Fruit fly (Drosophila melanogaster) whole organism, pupa: ENCODE results near the gene gish.

Experiments used
- CG10348 ChIP-seq: fragments of 200-800 bp; sonication (Bioruptor generic); IDR thresholded peaks from 2 replicates; pipeline ENCODE4 v1.3.6; 2022; ENCODE audit warnings: missing biosample characterization, missing genetic modification characterization
- CG12605 ChIP-seq: fragments of 200-800 bp; sonication (Bioruptor generic); IDR thresholded peaks from 2 replicates; pipeline ENCODE4 v1.3.6; 2022; ENCODE audit warnings: missing biosample characterization, missing genetic modification characterization
- CG13204 ChIP-seq: fragments of 200-800 bp; sonication (Bioruptor generic); optimal IDR thresholded peaks from 2 replicates; lab custom pipeline; 2018; ENCODE audit warnings: missing biosample characterization, mild to moderate bottlenecking, missing genetic modification characterization, moderate library complexity
- CG14655 ChIP-seq: fragments of 200-800 bp; sonication (Bioruptor generic); optimal IDR thresholded peaks from 3 replicates; lab custom pipeline; 2017; ENCODE audit warnings: mild to moderate bottlenecking, missing biosample characterization, missing genetic modification reagents, missing genetic modification characterization
- CG15710 ChIP-seq: fragments of 200-800 bp; sonication (Bioruptor generic); optimal IDR thresholded peaks from 2 replicates; lab custom pipeline; 2018; ENCODE audit warnings: missing biosample characterization, mild to moderate bottlenecking, missing genetic modification characterization, moderate library complexity
- CG17806 ChIP-seq: fragments of 200-800 bp; sonication (Bioruptor generic); optimal IDR thresholded peaks from 2 replicates; lab custom pipeline; 2018; ENCODE audit warnings: missing biosample characterization, mild to moderate bottlenecking, missing genetic modification characterization, moderate library complexity
- CG32121 ChIP-seq: fragments of 200-800 bp; sonication (Bioruptor generic); IDR thresholded peaks from 2 replicates; pipeline ENCODE4 v1.3.6; 2022; ENCODE audit warnings: missing biosample characterization, missing genetic modification characterization
- CG34367 ChIP-seq: fragments of 200-800 bp; sonication (Bioruptor generic); optimal IDR thresholded peaks from 2 replicates; lab custom pipeline; 2018; ENCODE audit warnings: missing biosample characterization, mild to moderate bottlenecking, missing genetic modification characterization
- CG4496 ChIP-seq: fragments of 200-800 bp; sonication (Bioruptor generic); IDR thresholded peaks from 3 replicates; pipeline ENCODE4 v1.3.6; 2022; ENCODE audit warnings: missing biosample characterization, missing genetic modification characterization
- CG8159 ChIP-seq: fragments of 200-800 bp; sonication (Bioruptor generic); optimal IDR thresholded peaks from 3 replicates; lab custom pipeline; 2018; ENCODE audit warnings: missing biosample characterization, mild to moderate bottlenecking, missing genetic modification characterization, moderate library complexity
- CG8301 ChIP-seq: fragments of 200-800 bp; sonication (Bioruptor generic); optimal IDR thresholded peaks from 2 replicates; lab custom pipeline; 2018; ENCODE audit warnings: missing biosample characterization, mild to moderate bottlenecking, missing genetic modification characterization
- CG9948 ChIP-seq: fragments of 200-800 bp; sonication (Bioruptor generic); optimal IDR thresholded peaks from 2 replicates; lab custom pipeline; 2018; ENCODE audit warnings: missing biosample characterization, mild to moderate bottlenecking, missing genetic modification characterization, moderate library complexity
- D1 ChIP-seq: fragments of 200-800 bp; sonication (Bioruptor generic); optimal IDR thresholded peaks from 2 replicates; lab custom pipeline; 2018; ENCODE audit warnings: missing biosample characterization, mild to moderate bottlenecking, missing genetic modification characterization, moderate library complexity
- EcR ChIP-seq: fragments of 200-800 bp; sonication (Bioruptor generic); optimal IDR thresholded peaks from 3 replicates; lab custom pipeline; 2019; ENCODE audit warnings: missing biosample characterization, missing genetic modification characterization, mild to moderate bottlenecking, moderate library complexity, missing genetic modification reagents
- Ets98B ChIP-seq: fragments of 200-800 bp; sonication (Bioruptor generic); IDR thresholded peaks from 2 replicates; pipeline ENCODE4 v1.3.6; 2022; ENCODE audit warnings: missing biosample characterization, missing genetic modification characterization
- Pif1A ChIP-seq: fragments of 200-800 bp; sonication (Bioruptor generic); optimal IDR thresholded peaks from 3 replicates; lab custom pipeline; 2016; ENCODE audit warnings: missing biosample characterization, missing genetic modification characterization
- Pif1B ChIP-seq: fragments of 200-800 bp; sonication (Bioruptor generic); optimal IDR thresholded peaks from 3 replicates; lab custom pipeline; 2016; ENCODE audit warnings: missing biosample characterization, missing genetic modification characterization
- Snoo ChIP-seq: fragments of 200-800 bp; sonication (Bioruptor generic); optimal IDR thresholded peaks from 3 replicates; lab custom pipeline; 2017; ENCODE audit warnings: missing biosample characterization, mild to moderate bottlenecking, missing genetic modification characterization, inconsistent platforms
- fd96Ca ChIP-seq: fragments of 200-800 bp; sonication (Bioruptor generic); IDR thresholded peaks from 3 replicates; pipeline ENCODE4 v1.3.6; 2022; ENCODE audit warnings: missing biosample characterization, missing genetic modification characterization
- gl ChIP-seq: fragments of 200-800 bp; sonication (Bioruptor generic); optimal IDR thresholded peaks from 2 replicates; lab custom pipeline; 2018; ENCODE audit warnings: missing biosample characterization, mild to moderate bottlenecking, missing genetic modification characterization
- rn ChIP-seq: fragments of 200-800 bp; sonication (Bioruptor generic); IDR thresholded peaks from 2 replicates; pipeline ENCODE4 v1.3.6; 2022; ENCODE audit warnings: missing biosample characterization, missing genetic modification characterization

gish gene

DNA sequence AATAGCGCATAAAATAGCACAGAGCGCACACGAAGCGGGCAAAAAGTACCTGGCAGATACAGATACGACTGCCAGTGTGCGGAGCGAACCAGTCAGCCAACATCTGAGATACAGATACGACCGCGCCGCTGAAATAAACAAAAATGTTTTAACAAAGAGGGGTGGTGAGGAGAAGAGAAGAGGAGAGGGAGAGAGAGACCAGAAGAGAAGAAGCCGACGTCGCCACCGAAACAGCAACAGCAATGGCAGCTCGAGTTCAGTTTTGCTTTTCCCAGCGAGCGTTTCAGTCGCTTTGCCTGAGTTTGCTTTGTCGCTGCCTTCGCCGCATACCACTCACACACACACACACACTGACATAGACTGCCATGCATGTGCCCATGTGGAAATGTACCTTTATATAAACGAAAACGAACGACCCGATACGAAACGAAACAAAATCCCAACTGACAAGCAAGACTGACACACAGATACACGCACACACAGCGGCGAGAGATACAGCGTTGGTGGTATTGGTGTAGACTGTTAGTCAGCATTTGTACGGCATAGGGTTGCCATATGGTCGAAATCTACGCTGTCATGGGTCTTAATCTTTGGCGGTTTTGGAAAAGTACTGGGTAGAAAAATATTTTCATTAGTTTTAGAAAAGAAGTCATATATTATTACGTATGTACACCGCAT lies 31.0 kb upstream of the gish start:
- TF ChIP-seq CG12605 (GFP tag; lab: Robert Waterston, UW) (no peak), CG8159 (tag; lab: Kevin White, UChicago) (peak; percentile 47), CG13204 (peak; percentile 97), EcR (peak; percentile 90), D1 (tag; lab: Kevin White, UChicago) (no peak), CG8301 (tag; lab: Kevin White, UChicago) (no peak), Pif1B (GFP tag; lab: Kevin White, UChicago) (no peak), CG14655 (GFP tag; lab: Kevin White, UChicago) (peak; percentile 25), gl (peak; percentile 33), CG32121 (GFP tag; lab: Robert Waterston, UW) (no peak), CG34367 (tag; lab: Kevin White, UChicago) (no peak), CG15710 (tag; lab: Kevin White, UChicago) (peak; percentile 21), CG9948 (tag; lab: Kevin White, UChicago) (no peak), Ets98B (GFP tag; lab: Robert Waterston, UW) (no peak), CG4496 (GFP tag; lab: Robert Waterston, UW) (no peak), rn (GFP tag; lab: Robert Waterston, UW) (no peak)
- TF ChIP-seq, all 21 proteins: peak for 6

DNA sequence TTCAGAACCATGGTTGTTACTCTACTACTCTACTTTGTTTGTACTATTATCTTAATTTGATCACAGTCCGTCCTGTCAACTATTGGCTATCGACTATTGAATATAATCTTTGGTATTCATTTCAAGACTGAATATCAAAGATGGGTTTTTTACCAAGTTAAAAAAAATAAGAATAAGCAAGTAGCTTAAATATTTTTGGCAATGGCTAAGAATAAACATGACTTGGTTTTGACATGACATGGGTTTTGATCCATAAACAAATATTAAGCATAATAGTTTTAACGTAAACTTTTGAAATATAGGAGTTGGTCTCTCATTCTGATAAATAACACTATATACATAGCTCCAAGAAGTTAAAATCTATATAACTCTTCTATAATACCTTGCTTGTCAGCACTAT lies 30.4 kb upstream of the gish start:
- TF ChIP-seq CG10348 (GFP tag; lab: Robert Waterston, UW) (no peak), Ets98B (GFP tag; lab: Robert Waterston, UW) (no peak), Snoo (peak; percentile 26), CG15710 (tag; lab: Kevin White, UChicago) (no peak), CG4496 (GFP tag; lab: Robert Waterston, UW) (no peak), Pif1B (GFP tag; lab: Kevin White, UChicago) (no peak), D1 (tag; lab: Kevin White, UChicago) (no peak), CG12605 (GFP tag; lab: Robert Waterston, UW) (no peak), CG8159 (tag; lab: Kevin White, UChicago) (peak; percentile 41), gl (no peak), fd96Ca (GFP tag; lab: Robert Waterston, UW) (no peak), Pif1A (GFP tag; lab: Kevin White, UChicago) (no peak), CG14655 (GFP tag; lab: Kevin White, UChicago) (peak; percentile 35), CG17806 (no peak)

DNA sequence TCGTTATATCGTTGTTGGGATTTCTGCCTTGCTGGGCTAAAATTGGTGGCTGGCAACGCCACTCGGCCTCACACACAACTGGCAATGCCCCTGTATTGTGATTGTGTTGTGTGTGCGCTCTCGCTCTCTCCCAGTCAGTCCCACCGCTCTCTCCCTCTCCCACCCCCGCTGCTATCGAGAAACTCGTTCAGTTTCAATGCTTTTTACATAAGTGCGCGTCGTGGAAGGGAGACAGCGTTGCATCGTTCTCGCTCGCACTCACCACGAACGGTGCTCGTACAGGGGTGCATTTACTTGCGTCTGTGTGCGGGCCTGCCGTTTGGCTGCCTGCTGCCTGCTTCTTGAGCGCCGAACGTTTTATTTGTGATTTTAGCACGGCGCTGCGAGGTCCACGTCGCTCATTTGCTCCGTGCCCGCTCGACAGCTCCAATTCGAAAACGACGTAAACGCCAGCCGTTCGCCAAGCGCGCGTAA lies 29.8 kb upstream of the gish start:
- TF ChIP-seq Pif1A (GFP tag; lab: Kevin White, UChicago), result peak; percentile 71
- no peak for TF ChIP-seq CG4496 (GFP tag; lab: Robert Waterston, UW)
- TF ChIP-seq fd96Ca (GFP tag; lab: Robert Waterston, UW), result no peak
- TF ChIP-seq CG17806, result no peak
- no peak for TF ChIP-seq rn (GFP tag; lab: Robert Waterston, UW)
- TF ChIP-seq CG13204, result peak; percentile 97
- TF ChIP-seq gl, result peak; percentile 64
- no peak for TF ChIP-seq CG32121 (GFP tag; lab: Robert Waterston, UW)
- TF ChIP-seq CG12605 (GFP tag; lab: Robert Waterston, UW), result no peak
- TF ChIP-seq CG14655 (GFP tag; lab: Kevin White, UChicago), result no peak
- peak; percentile 7 for TF ChIP-seq CG8301 (tag; lab: Kevin White, UChicago)
- peak; percentile 33 for TF ChIP-seq CG8159 (tag; lab: Kevin White, UChicago)
- TF ChIP-seq CG34367 (tag; lab: Kevin White, UChicago), result peak; percentile 15
- peak; percentile 15 for TF ChIP-seq CG15710 (tag; lab: Kevin White, UChicago)
- TF ChIP-seq Pif1B (GFP tag; lab: Kevin White, UChicago), result peak; percentile 66
- TF ChIP-seq D1 (tag; lab: Kevin White, UChicago), result no peak
- peak; percentile 37 for TF ChIP-seq Snoo
- TF ChIP-seq Ets98B (GFP tag; lab: Robert Waterston, UW), result no peak
- peak; percentile 20 for TF ChIP-seq CG9948 (tag; lab: Kevin White, UChicago)
- TF ChIP-seq EcR, result peak; percentile 96
- no peak for TF ChIP-seq CG10348 (GFP tag; lab: Robert Waterston, UW)

DNA sequence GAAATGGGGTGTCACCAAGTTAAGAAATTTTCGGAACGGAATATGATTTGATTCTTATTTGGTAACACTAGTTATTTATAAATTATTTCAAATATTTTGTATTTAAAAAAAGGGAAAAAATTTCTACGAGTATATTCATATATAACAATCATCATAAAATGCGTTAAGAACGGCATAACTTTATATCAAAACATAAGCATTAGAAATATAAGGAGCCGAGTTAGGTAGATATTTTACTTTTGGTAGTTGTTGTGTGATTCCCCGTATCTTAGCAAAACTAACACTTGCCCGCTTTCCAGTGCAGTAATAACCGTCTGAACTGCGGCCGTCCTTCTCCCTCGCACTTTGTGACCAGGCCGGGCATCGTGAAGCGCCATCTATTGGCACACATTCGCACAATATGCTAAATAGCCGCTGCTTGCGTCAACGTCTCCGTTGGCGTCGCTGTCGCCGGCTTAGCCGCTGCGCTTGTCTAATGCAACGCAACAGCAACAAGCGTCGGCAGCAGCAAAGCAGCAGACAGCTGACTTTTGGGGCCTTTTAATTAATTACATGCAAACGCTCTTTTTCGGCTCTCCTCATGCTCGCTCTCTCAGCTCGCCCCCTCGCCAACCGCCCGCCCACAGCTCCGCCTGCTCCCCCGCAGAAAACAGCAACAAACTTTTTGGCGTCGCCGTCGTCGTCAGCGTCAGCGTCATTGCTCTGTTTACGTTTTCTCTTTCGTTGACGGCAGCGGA lies 27.8 kb upstream of the gish start:
- TF ChIP-seq CG9948 (tag; lab: Kevin White, UChicago) (peak; percentile 11), EcR (no peak), CG34367 (tag; lab: Kevin White, UChicago) (no peak), CG13204 (peak; percentile 18), CG10348 (GFP tag; lab: Robert Waterston, UW) (no peak), D1 (tag; lab: Kevin White, UChicago) (no peak), gl (no peak), CG12605 (GFP tag; lab: Robert Waterston, UW) (no peak; the same call in 1 of the 2 replicates), CG8159 (tag; lab: Kevin White, UChicago) (no peak), rn (GFP tag; lab: Robert Waterston, UW) (no peak), Ets98B (GFP tag; lab: Robert Waterston, UW) (no peak; the same call in 1 of the 2 replicates), CG17806 (no peak), fd96Ca (GFP tag; lab: Robert Waterston, UW) (peak; percentile 35; the same call in 1 of the 3 replicates), Snoo (no peak), CG4496 (GFP tag; lab: Robert Waterston, UW) (0 out of 3 replicates have a peak, but pooled peaks have one; percentile 8), Pif1B (GFP tag; lab: Kevin White, UChicago) (no peak), CG8301 (tag; lab: Kevin White, UChicago) (peak; percentile 26), Pif1A (GFP tag; lab: Kevin White, UChicago) (peak; percentile 4), CG32121 (GFP tag; lab: Robert Waterston, UW) (no peak; the same call in 1 of the 2 replicates), CG14655 (GFP tag; lab: Kevin White, UChicago) (peak; percentile 55), CG15710 (tag; lab: Kevin White, UChicago) (peak; percentile 12)
